Worm (Caenorhabditis elegans) whole organism, mixed stage, embryonic: Measurements from ENCODE around the gene F41B5.1.

Experiments used
- blmp-1 ChIP-seq: fragments of 150-350 bp; optimal IDR thresholded peaks from 2 replicates; lab custom pipeline; 2014; ENCODE audit warnings: missing biosample characterization, missing genetic modification characterization
- elt-3 ChIP-seq: fragments of 150-350 bp; optimal IDR thresholded peaks from 2 replicates; lab custom pipeline; 2014; ENCODE audit warnings: missing biosample characterization, missing genetic modification characterization
- flh-1 ChIP-seq: fragments of 200-800 bp; sonication (Bioruptor generic); optimal IDR thresholded peaks from 2 replicates; lab custom pipeline; 2018; ENCODE audit warnings: mild to moderate bottlenecking, missing genetic modification characterization, moderate library complexity, missing compliant biosample characterization
- lin-13 ChIP-seq: fragments of 150-350 bp; optimal IDR thresholded peaks from 2 replicates; lab custom pipeline; 2014; ENCODE audit warnings: missing biosample characterization, missing genetic modification characterization
- lin-32 ChIP-seq: fragments of 200-800 bp; sonication (Bioruptor generic); optimal IDR thresholded peaks from 2 replicates; lab custom pipeline; 2018; ENCODE audit warnings: mild to moderate bottlenecking, missing genetic modification characterization, missing compliant biosample characterization
- mep-1 ChIP-seq: fragments of 150-350 bp; optimal IDR thresholded peaks from 2 replicates; lab custom pipeline; 2017; ENCODE audit warnings: missing biosample characterization, missing genetic modification reagents, missing genetic modification characterization, inconsistent platforms
- nhr-12 ChIP-seq: fragments of 150-350 bp; optimal IDR thresholded peaks from 2 replicates; lab custom pipeline; 2014; ENCODE audit warnings: missing biosample characterization, missing genetic modification characterization
- nhr-237 ChIP-seq: fragments of 150-350 bp; optimal IDR thresholded peaks from 2 replicates; lab custom pipeline; 2014; ENCODE audit warnings: missing biosample characterization, missing genetic modification characterization
- pha-4 ChIP-seq: fragments of 150-350 bp; optimal IDR thresholded peaks from 2 replicates; lab custom pipeline; 2018; ENCODE audit warnings: missing biosample characterization, missing genetic modification reagents, missing genetic modification characterization
- snpc-4 ChIP-seq: fragments of 150-350 bp; optimal IDR thresholded peaks from 2 replicates; lab custom pipeline; 2014; ENCODE audit warnings: missing biosample characterization, missing genetic modification characterization
- unc-39 ChIP-seq: fragments of 150-350 bp; optimal IDR thresholded peaks from 2 replicates; lab custom pipeline; 2014; ENCODE audit warnings: missing biosample characterization, missing genetic modification characterization
- unc-62 ChIP-seq: fragments of 150-350 bp; optimal IDR thresholded peaks from 2 replicates; lab custom pipeline; 2014; ENCODE audit warnings: missing biosample characterization, missing genetic modification reagents, missing genetic modification characterization
- zip-8 ChIP-seq: fragments of 150-350 bp; optimal IDR thresholded peaks from 2 replicates; lab custom pipeline; 2014; ENCODE audit warnings: missing biosample characterization, missing genetic modification characterization
- ztf-11 ChIP-seq: fragments of 150-350 bp; optimal IDR thresholded peaks from 2 replicates; lab custom pipeline; 2014; ENCODE audit warnings: missing biosample characterization, missing genetic modification characterization

DNA sequence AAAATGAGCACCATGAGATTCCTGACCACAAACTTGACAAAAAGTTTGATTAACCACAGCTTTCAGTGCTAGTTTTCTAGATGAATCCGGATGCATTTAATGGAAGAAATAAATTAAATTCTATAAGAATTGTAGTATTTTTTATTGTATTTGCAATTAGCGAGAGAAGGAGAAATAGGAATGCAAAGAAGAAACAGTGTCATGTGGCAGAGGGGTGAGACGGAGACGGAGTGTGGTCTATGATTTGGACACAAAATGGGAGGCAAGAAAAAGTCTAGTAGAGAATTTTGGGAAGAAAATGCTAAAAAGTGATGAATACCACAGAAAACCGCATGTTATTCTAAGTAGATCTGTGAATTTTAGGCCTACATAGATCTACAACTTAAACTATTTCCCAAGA is 22.7 kb downstream of the F41B5.1 start, which contains the start of gene nhr-59:
- TF ChIP-seq nhr-12 (tag; lab: Kevin White, UChicago) (no peak), lin-13 (no peak), unc-39 (tag; lab: Kevin White, UChicago) (no peak), ztf-11 (tag; lab: Kevin White, UChicago) (no peak), pha-4 (no peak), blmp-1 (tag; lab: Kevin White, UChicago) (no peak), unc-62 (no peak), flh-1 (GFP tag; lab: Kevin White, UChicago) (no peak), elt-3 (tag; lab: Kevin White, UChicago) (no peak), nhr-237 (tag; lab: Kevin White, UChicago) (no peak), snpc-4 (tag; lab: Kevin White, UChicago) (no peak), mep-1 (tag; lab: Kevin White, UChicago) (no peak), zip-8 (no peak), lin-32 (GFP tag; lab: Kevin White, UChicago) (no peak)
